Worm (Caenorhabditis elegans) whole organism, L4 larva: ENCODE results near the gene xol-1.

Source experiments
- D1046.2 ChIP-seq: fragments of 200-800 bp; sonication (Bioruptor generic); IDR thresholded peaks from 2 replicates; pipeline ENCODE4 v1.3.6; 2022; ENCODE audit warnings: missing genetic modification characterization, missing compliant biosample characterization
- F10B5.3 ChIP-seq: sonication (generic microtip); optimal IDR thresholded peaks from 2 replicates; lab custom pipeline; 2016; ENCODE audit warnings: mild to moderate bottlenecking, missing genetic modification characterization, missing compliant biosample characterization
- F49E8.2 ChIP-seq: sonication (generic microtip); optimal IDR thresholded peaks from 2 replicates; lab custom pipeline; 2016; ENCODE audit warnings: missing compliant biosample characterization, mild to moderate bottlenecking, missing genetic modification characterization, borderline replicate concordance
- T20F7.1 ChIP-seq: fragments of 200-800 bp; sonication (Bioruptor generic); optimal IDR thresholded peaks from 2 replicates; lab custom pipeline; 2018; ENCODE audit warnings: mild to moderate bottlenecking, missing genetic modification characterization, missing compliant biosample characterization
- Y105C5A.15 ChIP-seq: fragments of 200-800 bp; sonication (Bioruptor generic); IDR thresholded peaks from 2 replicates; pipeline ENCODE4 v1.3.6; 2022; ENCODE audit warnings: missing genetic modification characterization, missing compliant biosample characterization
- Y48G9A.11 ChIP-seq: fragments of 200-800 bp; sonication (Bioruptor generic); IDR thresholded peaks from 2 replicates; pipeline ENCODE4 v1.3.6; 2022; ENCODE audit warnings: missing genetic modification reagents, missing genetic modification characterization, missing compliant biosample characterization
- Y5F2A.4 ChIP-seq: fragments of 200-800 bp; sonication (Bioruptor generic); optimal IDR thresholded peaks from 2 replicates; lab custom pipeline; 2018; ENCODE audit warnings: mild to moderate bottlenecking, missing genetic modification characterization, missing compliant biosample characterization
- Y75B8A.6 ChIP-seq: fragments of 200-800 bp; sonication (Bioruptor generic); IDR thresholded peaks from 2 replicates; pipeline ENCODE4 v1.3.6; 2022; ENCODE audit warnings: missing genetic modification reagents, missing genetic modification characterization, missing compliant biosample characterization
- ZK546.5 ChIP-seq, 2 experiments: sonication (generic microtip); optimal IDR thresholded peaks; 2 replicates each; lab custom pipeline; 2017; ENCODE audit warnings: missing biosample characterization in 2 of 2, missing genetic modification characterization in 2 of 2
- ceh-20 ChIP-seq: fragments of 200-800 bp; sonication (Bioruptor generic); IDR thresholded peaks from 2 replicates; pipeline ENCODE4 v1.3.6; 2022; ENCODE audit warnings: missing genetic modification reagents, missing genetic modification characterization, missing compliant biosample characterization
- ceh-28 ChIP-seq: fragments of 150-350 bp; optimal IDR thresholded peaks from 2 replicates; lab custom pipeline; 2014; ENCODE audit warnings: missing biosample characterization, missing genetic modification reagents, missing genetic modification characterization
- ceh-32 ChIP-seq: sonication (generic microtip); optimal IDR thresholded peaks from 2 replicates; lab custom pipeline; 2016; ENCODE audit warnings: mild to moderate bottlenecking, missing genetic modification characterization, missing compliant biosample characterization; ENCODE audit not compliant: poor library complexity
- ceh-82 ChIP-seq: sonication (generic microtip); optimal IDR thresholded peaks from 2 replicates; lab custom pipeline; 2017; ENCODE audit warnings: missing biosample characterization, missing genetic modification characterization
- ces-1 ChIP-seq: fragments of 150-350 bp; sonication (generic microtip); optimal IDR thresholded peaks from 4 replicates; lab custom pipeline; 2014; ENCODE audit warnings: missing biosample characterization, missing genetic modification reagents, missing genetic modification characterization
- ctbp-1 ChIP-seq: fragments of 200-800 bp; sonication (Bioruptor generic); IDR thresholded peaks from 2 replicates; pipeline ENCODE4 v1.3.6; 2022; ENCODE audit warnings: missing genetic modification reagents, missing genetic modification characterization, missing compliant biosample characterization
- daf-12 ChIP-seq: fragments of 150-350 bp; optimal IDR thresholded peaks from 2 replicates; lab custom pipeline; 2014; ENCODE audit warnings: missing biosample characterization, missing genetic modification reagents, missing genetic modification characterization
- daf-16 ChIP-seq, 3 experiments: sonication (generic microtip); optimal IDR thresholded peaks; 2 replicates each; lab custom pipeline; 2016 to 2017; ENCODE audit warnings: missing genetic modification characterization in 3 of 3, missing genetic modification reagents in 3 of 3, mild to moderate bottlenecking in 2 of 3, missing compliant biosample characterization in 2 of 3, missing biosample characterization in 1 of 3, moderate library complexity in 1 of 3
- dmd-9 ChIP-seq: fragments of 200-800 bp; sonication (Bioruptor generic); IDR thresholded peaks from 2 replicates; pipeline ENCODE4 v1.3.6; 2022; ENCODE audit warnings: missing genetic modification reagents, missing genetic modification characterization, missing compliant biosample characterization
- dpl-1 ChIP-seq: fragments of 150-350 bp; optimal IDR thresholded peaks from 2 replicates; lab custom pipeline; 2014; ENCODE audit warnings: missing biosample characterization, missing genetic modification reagents, missing genetic modification characterization
- egl-27 ChIP-seq: sonication (generic microtip); optimal IDR thresholded peaks from 3 replicates; lab custom pipeline; 2017; ENCODE audit warnings: missing biosample characterization, missing genetic modification reagents, missing genetic modification characterization
- egl-43 ChIP-seq: fragments of 200-800 bp; sonication (Bioruptor generic); IDR thresholded peaks from 2 replicates; pipeline ENCODE4 v1.3.6; 2022; ENCODE audit warnings: missing genetic modification reagents, missing genetic modification characterization, missing compliant biosample characterization
- fkh-10 ChIP-seq: fragments of 150-350 bp; optimal IDR thresholded peaks from 2 replicates; lab custom pipeline; 2014; ENCODE audit warnings: missing biosample characterization, missing genetic modification reagents, missing genetic modification characterization
- fos-1 ChIP-seq: fragments of 150-350 bp; optimal IDR thresholded peaks from 2 replicates; lab custom pipeline; 2014; ENCODE audit warnings: missing biosample characterization, missing genetic modification characterization
- hlh-11 ChIP-seq: fragments of 200-800 bp; sonication (Bioruptor generic); optimal IDR thresholded peaks from 2 replicates; lab custom pipeline; 2018; ENCODE audit warnings: mild to moderate bottlenecking, missing genetic modification characterization, missing compliant biosample characterization
- hlh-30 ChIP-seq: sonication (generic microtip); optimal IDR thresholded peaks from 2 replicates; lab custom pipeline; 2017; ENCODE audit warnings: antibody characterized with exemption, mild to moderate bottlenecking, missing genetic modification characterization, missing compliant biosample characterization; ENCODE audit not compliant: insufficient read depth
- hmg-1.1 ChIP-seq: fragments of 200-800 bp; sonication (Bioruptor generic); IDR thresholded peaks from 2 replicates; pipeline ENCODE4 v1.3.6; 2022; ENCODE audit warnings: missing genetic modification reagents, missing genetic modification characterization, missing compliant biosample characterization
- jun-1 ChIP-seq: fragments of 150-350 bp; optimal IDR thresholded peaks from 2 replicates; lab custom pipeline; 2014; ENCODE audit warnings: missing biosample characterization, missing genetic modification reagents, missing genetic modification characterization
- lim-7 ChIP-seq: fragments of 200-800 bp; sonication (Bioruptor generic); IDR thresholded peaks from 2 replicates; pipeline ENCODE4 v1.3.6; 2022; ENCODE audit warnings: missing genetic modification characterization, missing compliant biosample characterization
- lin-1 ChIP-seq: fragments of 200-800 bp; sonication (Bioruptor generic); IDR thresholded peaks from 2 replicates; pipeline ENCODE4 v1.3.6; 2022; ENCODE audit warnings: missing genetic modification reagents, missing genetic modification characterization, missing compliant biosample characterization
- lin-29 ChIP-seq: fragments of 200-800 bp; sonication (Bioruptor generic); IDR thresholded peaks from 2 replicates; pipeline ENCODE4 v1.3.6; 2022; ENCODE audit warnings: missing genetic modification reagents, missing genetic modification characterization, missing compliant biosample characterization
- lin-38 ChIP-seq: fragments of 200-800 bp; sonication (Bioruptor generic); IDR thresholded peaks from 2 replicates; pipeline ENCODE4 v1.3.6; 2022; ENCODE audit warnings: missing genetic modification reagents, missing genetic modification characterization, missing compliant biosample characterization
- lir-3 ChIP-seq: sonication (generic microtip); optimal IDR thresholded peaks from 2 replicates; lab custom pipeline; 2016; ENCODE audit warnings: mild to moderate bottlenecking, missing genetic modification characterization, missing compliant biosample characterization
- madf-5 ChIP-seq, 2 experiments: fragments of 200-800 bp; sonication (Bioruptor generic); IDR thresholded peaks; 2 replicates each; pipeline ENCODE4 v1.3.6; 2022; ENCODE audit warnings: missing compliant biosample characterization in 2 of 2, missing genetic modification characterization in 2 of 2
- mdl-1 ChIP-seq, 2 experiments: fragments of 150-350 bp in 1 of 2; sonication (generic microtip) in 1 of 2; optimal IDR thresholded peaks; 2 replicates each; lab custom pipeline; 2014 to 2017; ENCODE audit warnings: missing biosample characterization in 2 of 2, missing genetic modification characterization in 2 of 2
- mep-1 ChIP-seq: fragments of 150-350 bp; sonication (generic microtip); optimal IDR thresholded peaks from 3 replicates; lab custom pipeline; 2014; ENCODE audit warnings: missing biosample characterization, missing genetic modification characterization
- mxl-3 ChIP-seq: fragments of 200-800 bp; sonication (Bioruptor generic); optimal IDR thresholded peaks from 2 replicates; lab custom pipeline; 2018; ENCODE audit warnings: mild to moderate bottlenecking, missing genetic modification characterization, missing compliant biosample characterization
- nhr-28 ChIP-seq: fragments of 150-350 bp; optimal IDR thresholded peaks from 2 replicates; lab custom pipeline; 2014; ENCODE audit warnings: missing biosample characterization, missing genetic modification characterization
- nhr-48 ChIP-seq: sonication (generic microtip); optimal IDR thresholded peaks from 2 replicates; lab custom pipeline; 2016; ENCODE audit warnings: mild to moderate bottlenecking, missing genetic modification characterization, missing compliant biosample characterization
- nhr-76 ChIP-seq: fragments of 150-350 bp; optimal IDR thresholded peaks from 2 replicates; lab custom pipeline; 2014; ENCODE audit warnings: missing biosample characterization, missing genetic modification characterization
- php-3 ChIP-seq: fragments of 200-800 bp; sonication (Bioruptor generic); IDR thresholded peaks from 2 replicates; pipeline ENCODE4 v1.3.6; 2022; ENCODE audit warnings: missing genetic modification reagents, missing genetic modification characterization, missing compliant biosample characterization
- pqm-1 ChIP-seq: sonication (generic microtip); optimal IDR thresholded peaks from 2 replicates; lab custom pipeline; 2017; ENCODE audit warnings: missing biosample characterization, missing genetic modification characterization
- sdz-12 ChIP-seq: fragments of 200-800 bp; sonication (Bioruptor generic); optimal IDR thresholded peaks from 2 replicates; lab custom pipeline; 2018; ENCODE audit warnings: mild to moderate bottlenecking, missing genetic modification characterization, missing compliant biosample characterization
- snpc-4 ChIP-seq: fragments of 150-350 bp; optimal IDR thresholded peaks from 2 replicates; lab custom pipeline; 2014; ENCODE audit warnings: missing biosample characterization, missing genetic modification characterization
- spr-3 ChIP-seq: fragments of 200-800 bp; sonication (Bioruptor generic); optimal IDR thresholded peaks from 2 replicates; lab custom pipeline; 2018; ENCODE audit warnings: mild to moderate bottlenecking, missing genetic modification characterization, missing compliant biosample characterization
- tag-97 ChIP-seq: fragments of 200-800 bp; sonication (Bioruptor generic); IDR thresholded peaks from 2 replicates; pipeline ENCODE4 v1.3.6; 2022; ENCODE audit warnings: missing genetic modification characterization, missing compliant biosample characterization
- tra-1 ChIP-seq: fragments of 200-800 bp; sonication (Bioruptor generic); IDR thresholded peaks from 2 replicates; pipeline ENCODE4 v1.3.6; 2022; ENCODE audit warnings: missing genetic modification reagents, missing genetic modification characterization, missing compliant biosample characterization
- vab-7 ChIP-seq: fragments of 200-800 bp; sonication (Bioruptor generic); IDR thresholded peaks from 2 replicates; pipeline ENCODE4 v1.3.6; 2022; ENCODE audit warnings: missing genetic modification reagents, missing genetic modification characterization, missing compliant biosample characterization
- zfp-2 ChIP-seq: sonication (generic microtip); optimal IDR thresholded peaks from 2 replicates; lab custom pipeline; 2016; ENCODE audit warnings: mild to moderate bottlenecking, missing genetic modification characterization, missing compliant biosample characterization
- zip-11 ChIP-seq: fragments of 200-800 bp; sonication (Bioruptor generic); IDR thresholded peaks from 2 replicates; pipeline ENCODE4 v1.3.6; 2022; ENCODE audit warnings: missing genetic modification characterization, missing compliant biosample characterization
- ztf-11 ChIP-seq: fragments of 150-350 bp; optimal IDR thresholded peaks from 2 replicates; lab custom pipeline; 2014; ENCODE audit warnings: missing biosample characterization, missing genetic modification characterization

Gene xol-1

DNA sequence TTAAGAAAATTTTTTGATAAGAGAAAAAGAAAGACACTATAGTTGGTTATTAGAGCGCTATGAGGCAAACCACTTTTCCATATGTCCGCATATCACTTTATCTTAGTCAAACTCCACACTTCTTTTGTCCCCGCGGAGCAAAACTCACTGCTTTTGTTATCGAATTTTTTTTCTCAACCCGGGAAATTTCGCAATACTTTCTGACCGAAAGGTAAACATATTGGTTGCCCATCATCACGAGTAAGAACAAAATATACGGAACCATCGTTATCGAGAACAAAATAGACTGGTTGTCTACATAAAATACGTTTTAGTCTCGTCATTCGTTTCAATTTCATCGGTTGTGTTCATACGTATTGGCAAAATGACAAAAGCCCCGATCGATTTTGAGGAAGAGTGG is 28.2 kb downstream of the xol-1 start, which contains the start of gene C18A11.1 (continued):
- TF ChIP-seq ces-1 (no peak), dpl-1 (GFP tag; lab: Kevin White, UChicago) (no peak), D1046.2 (no peak), lin-1 (GFP tag; lab: Robert Waterston, UW) (0 out of 2 replicates have a peak, but pooled peaks have one; percentile 31), lir-3 (tag; lab: Kevin White, UChicago) (no peak), ctbp-1 (GFP tag; lab: Robert Waterston, UW) (no peak), F10B5.3 (tag; lab: Kevin White, UChicago) (no peak), ztf-11 (no peak), nhr-28 (peak; percentile 84), egl-43 (GFP tag; lab: Robert Waterston, UW) (no peak), Y5F2A.4 (GFP tag; lab: Kevin White, UChicago) (no peak), lin-38 (no peak), daf-16 (GFP tag; optimal IDR thresholded peaks at IDR 0.05; lab: Kevin White, UChicago) (peak in 1 of 2 experiments; percentile 28), daf-16 (tag; optimal IDR thresholded peaks at IDR 0.05; lab: Kevin White, UChicago) (peak; percentile 96), zip-11 (GFP tag; lab: Robert Waterston, UW) (no peak), ceh-32 (tag; lab: Kevin White, UChicago) (no peak), fos-1 (tag; lab: Kevin White, UChicago) (no peak), pqm-1 (tag; lab: Kevin White, UChicago) (peak; percentile 29), snpc-4 (tag; lab: Kevin White, UChicago) (no peak), ZK546.5 (tag; optimal IDR thresholded peaks at IDR 0.05; lab: Kevin White, UChicago) (no peak), ceh-28 (peak; percentile 11), tag-97 (GFP tag; lab: Robert Waterston, UW) (no peak), F49E8.2 (no peak), mep-1 (tag; lab: Kevin White, UChicago) (peak; percentile 54), fkh-10 (no peak), nhr-48 (peak; percentile 54), lim-7 (GFP tag; lab: Robert Waterston, UW) (no peak), sdz-12 (GFP tag; lab: Kevin White, UChicago) (no peak), mxl-3 (GFP tag; lab: Kevin White, UChicago) (no peak), vab-7 (GFP tag; lab: Robert Waterston, UW) (no peak), lin-29 (GFP tag; lab: Robert Waterston, UW) (no peak), mdl-1 (tag; optimal IDR thresholded peaks at IDR 0.05; lab: Kevin White, UChicago) (peak in 1 of 2 experiments; percentile 13), php-3 (GFP tag; lab: Robert Waterston, UW) (0 out of 2 replicates have a peak, but pooled peaks have one; percentile 7), madf-5 (GFP tag; IDR thresholded peaks at IDR 0.05; lab: Robert Waterston, UW) (no peak), zfp-2 (tag; lab: Kevin White, UChicago) (no peak), Y75B8A.6 (GFP tag; lab: Robert Waterston, UW) (no peak)

DNA sequence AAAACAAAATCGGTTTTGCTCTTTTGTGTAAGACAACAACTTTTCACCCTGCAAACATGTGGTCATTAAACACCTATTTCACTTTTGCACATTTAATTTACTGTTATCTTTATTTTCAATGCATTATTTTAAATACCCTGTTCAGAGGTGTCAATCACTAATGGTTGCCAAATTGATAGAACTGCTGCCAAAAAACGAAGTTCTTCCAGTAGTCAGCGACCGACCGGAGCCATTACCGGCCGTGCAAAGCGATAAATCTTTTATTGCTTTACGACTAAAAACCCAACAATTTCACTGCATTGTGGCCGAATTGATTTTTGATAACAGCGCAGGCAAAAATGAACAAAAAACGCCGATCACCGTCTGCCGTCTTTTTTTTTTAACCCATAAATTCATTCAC is 33.4 kb downstream of the xol-1 start:
- TF ChIP-seq ces-1 = no peak
- TF ChIP-seq hmg-1.1 = no peak
- TF ChIP-seq Y105C5A.15 (GFP tag; lab: Robert Waterston, UW) = no peak
- TF ChIP-seq lir-3 (tag; lab: Kevin White, UChicago) = no peak
- no peak for TF ChIP-seq jun-1 (tag; lab: Kevin White, UChicago)
- TF ChIP-seq pqm-1 (tag; lab: Kevin White, UChicago) = peak; percentile 2
- TF ChIP-seq daf-12 = no peak
- TF ChIP-seq D1046.2 = no peak
- TF ChIP-seq Y48G9A.11 (GFP tag; lab: Robert Waterston, UW) = no peak
- TF ChIP-seq T20F7.1 (GFP tag; lab: Kevin White, UChicago) = no peak
- peak; percentile 92 for TF ChIP-seq tra-1 (GFP tag; lab: Robert Waterston, UW)
- TF ChIP-seq egl-43 (GFP tag; lab: Robert Waterston, UW) = no peak
- TF ChIP-seq lin-38 = no peak
- no peak for TF ChIP-seq hlh-30 (tag; lab: Kevin White, UChicago)
- TF ChIP-seq spr-3 (GFP tag; lab: Kevin White, UChicago) = no peak
- TF ChIP-seq ceh-82 (tag; lab: Kevin White, UChicago) = no peak
- TF ChIP-seq nhr-76 (tag; lab: Kevin White, UChicago) = no peak
- TF ChIP-seq dmd-9 (GFP tag; lab: Robert Waterston, UW) = no peak
- TF ChIP-seq ceh-20 (GFP tag; lab: Robert Waterston, UW) = peak; percentile 72; the same call in 1 of the 2 replicates
- peak; percentile 65 for TF ChIP-seq hlh-11 (tag; lab: Kevin White, UChicago)
- no peak for TF ChIP-seq daf-16 (GFP tag; optimal IDR thresholded peaks at IDR 0.05; lab: Kevin White, UChicago)
- TF ChIP-seq daf-16 (tag; optimal IDR thresholded peaks at IDR 0.05; lab: Kevin White, UChicago) = peak; percentile 39
- no peak for TF ChIP-seq sdz-12 (GFP tag; lab: Kevin White, UChicago)
- TF ChIP-seq egl-27 (tag; lab: Kevin White, UChicago) = no peak
- TF ChIP-seq nhr-48 = no peak
- TF ChIP-seq php-3 (GFP tag; lab: Robert Waterston, UW) = peak; percentile 98
